Worm (Caenorhabditis elegans) whole organism, L1 larva: ENCODE results near the gene taf-3.

Experiments used
- C16A3.4 ChIP-seq: fragments of 150-350 bp; optimal IDR thresholded peaks from 2 replicates; lab custom pipeline; 2014; ENCODE audit warnings: missing biosample characterization, missing genetic modification characterization
- alr-1 ChIP-seq: fragments of 200-800 bp; sonication (Bioruptor generic); optimal IDR thresholded peaks from 2 replicates; lab custom pipeline; 2018; ENCODE audit warnings: borderline replicate concordance, mild to moderate bottlenecking, missing genetic modification characterization, missing compliant biosample characterization
- aly-2 ChIP-seq: fragments of 150-350 bp; optimal IDR thresholded peaks from 2 replicates; lab custom pipeline; 2014; ENCODE audit warnings: missing biosample characterization, missing genetic modification characterization
- ama-1 ChIP-seq: fragments of 150-350 bp; optimal IDR thresholded peaks from 2 replicates; lab custom pipeline; 2014
- blmp-1 ChIP-seq: fragments of 150-350 bp; optimal IDR thresholded peaks from 2 replicates; lab custom pipeline; 2014; ENCODE audit warnings: missing biosample characterization, missing genetic modification characterization
- ceh-82 ChIP-seq, 3 experiments: fragments of 150-350 bp in 1 of 3; sonication (generic microtip) in 2 of 3; optimal IDR thresholded peaks; 2 replicates each; lab custom pipeline; 2014 to 2017; ENCODE audit warnings: missing biosample characterization in 3 of 3, missing genetic modification characterization in 3 of 3
- ces-1 ChIP-seq: fragments of 150-350 bp; optimal IDR thresholded peaks from 2 replicates; lab custom pipeline; 2014; ENCODE audit warnings: missing biosample characterization, missing genetic modification reagents, missing genetic modification characterization
- efl-1 ChIP-seq, 4 experiments: fragments of 150-350 bp; optimal IDR thresholded peaks in 3 of 4; peaks in 1 of 4; 1 replicate in 1 of 4; 2 replicates in 3 of 4; lab custom pipeline; 2014; ENCODE audit warnings: missing biosample characterization in 2 of 4, missing genetic modification characterization in 2 of 4, missing genetic modification reagents in 2 of 4
- egl-13 ChIP-seq: sonication (generic microtip); optimal IDR thresholded peaks from 2 replicates; lab custom pipeline; 2016; ENCODE audit warnings: missing genotype, missing genetic modification reagents, missing genetic modification characterization, missing compliant biosample characterization
- elt-2 ChIP-seq: sonication (generic microtip); optimal IDR thresholded peaks from 2 replicates; lab custom pipeline; 2016; ENCODE audit warnings: missing genetic modification characterization, mild to moderate bottlenecking, inconsistent platforms, missing compliant biosample characterization, missing genetic modification reagents
- elt-3 ChIP-seq, 6 experiments: fragments of 150-350 bp in 1 of 6; sonication (generic microtip); optimal IDR thresholded peaks; 2 replicates each; lab custom pipeline; 2017 to 2018; ENCODE audit warnings: missing biosample characterization in 6 of 6, missing genetic modification characterization in 6 of 6, inconsistent platforms in 1 of 6
- fkh-10 ChIP-seq: sonication (generic microtip); optimal IDR thresholded peaks from 2 replicates; lab custom pipeline; 2017; ENCODE audit warnings: missing biosample characterization, missing genetic modification reagents, missing genetic modification characterization
- grh-1 ChIP-seq: fragments of 200-800 bp; sonication (Bioruptor generic); IDR thresholded peaks from 2 replicates; pipeline ENCODE4 v1.3.6; 2022; ENCODE audit warnings: missing genetic modification reagents, missing genetic modification characterization, missing compliant biosample characterization
- isw-1 ChIP-seq: fragments of 200-800 bp; sonication (Bioruptor generic); IDR thresholded peaks from 2 replicates; pipeline ENCODE4 v1.3.6; 2022; ENCODE audit warnings: missing genetic modification characterization, missing compliant biosample characterization
- jun-1 ChIP-seq: fragments of 150-350 bp; optimal IDR thresholded peaks from 2 replicates; lab custom pipeline; 2014; ENCODE audit warnings: missing biosample characterization, missing genetic modification reagents, missing genetic modification characterization
- lin-14 ChIP-seq: fragments of 200-800 bp; sonication (Bioruptor generic); optimal IDR thresholded peaks from 2 replicates; lab custom pipeline; 2018; ENCODE audit warnings: mild to moderate bottlenecking, missing genetic modification characterization, moderate library complexity, missing compliant biosample characterization
- lin-15B ChIP-seq: fragments of 150-350 bp; sonication (generic microtip); optimal IDR thresholded peaks from 3 replicates; lab custom pipeline; 2014; ENCODE audit warnings: missing biosample characterization, missing genetic modification characterization
- lin-35 ChIP-seq, 2 experiments: fragments of 150-350 bp; optimal IDR thresholded peaks; 2 replicates each; lab custom pipeline; 2014; ENCODE audit warnings: missing biosample characterization in 2 of 2, missing genetic modification characterization in 2 of 2, missing genetic modification reagents in 2 of 2
- lsy-2 ChIP-seq, 2 experiments: fragments of 150-350 bp; optimal IDR thresholded peaks; 2 replicates each; lab custom pipeline; 2014; ENCODE audit warnings: missing biosample characterization in 2 of 2, missing genetic modification characterization in 2 of 2
- mdl-1 ChIP-seq, 2 experiments: fragments of 150-350 bp; optimal IDR thresholded peaks; 2 replicates each; lab custom pipeline; 2014 to 2017; ENCODE audit warnings: missing biosample characterization in 2 of 2, missing genetic modification characterization in 2 of 2, inconsistent platforms in 1 of 2
- mep-1 ChIP-seq: fragments of 150-350 bp; optimal IDR thresholded peaks from 2 replicates; lab custom pipeline; 2014; ENCODE audit warnings: missing biosample characterization, missing genetic modification characterization
- nhr-19 ChIP-seq: fragments of 200-800 bp; sonication (Bioruptor generic); conservative IDR thresholded peaks from 2 replicates; pipeline ENCODE4 v1.3.6; 2022; ENCODE audit warnings: missing genetic modification characterization, missing compliant biosample characterization
- nhr-20 ChIP-seq: sonication (generic microtip); optimal IDR thresholded peaks from 2 replicates; lab custom pipeline; 2016; ENCODE audit warnings: mild to moderate bottlenecking, missing genetic modification characterization, missing compliant biosample characterization
- nhr-237 ChIP-seq: fragments of 150-350 bp; optimal IDR thresholded peaks from 2 replicates; lab custom pipeline; 2014; ENCODE audit warnings: missing biosample characterization, missing genetic modification characterization
- nhr-28 ChIP-seq: fragments of 150-350 bp; optimal IDR thresholded peaks from 2 replicates; lab custom pipeline; 2014; ENCODE audit warnings: missing biosample characterization, missing genetic modification characterization
- nhr-71 ChIP-seq: sonication (generic microtip); optimal IDR thresholded peaks from 2 replicates; lab custom pipeline; 2016; ENCODE audit warnings: mild to moderate bottlenecking, missing genetic modification characterization, moderate library complexity, missing compliant biosample characterization
- nhr-77 ChIP-seq: fragments of 150-350 bp; optimal IDR thresholded peaks from 2 replicates; lab custom pipeline; 2014; ENCODE audit warnings: missing biosample characterization, missing genetic modification characterization
- nhr-85 ChIP-seq: sonication (generic microtip); peaks from one replicate; lab custom pipeline; 2016; ENCODE audit warnings: missing genetic modification characterization, inconsistent platforms, missing compliant biosample characterization
- nhr-90 ChIP-seq: sonication (generic microtip); optimal IDR thresholded peaks from 2 replicates; lab custom pipeline; 2016; ENCODE audit warnings: mild to moderate bottlenecking, missing genetic modification characterization, missing compliant biosample characterization; ENCODE audit not compliant: poor library complexity
- pqm-1 ChIP-seq: sonication (generic microtip); optimal IDR thresholded peaks from 3 replicates; lab custom pipeline; 2017; ENCODE audit warnings: missing biosample characterization, missing genetic modification characterization
- rnt-1 ChIP-seq: sonication (generic microtip); optimal IDR thresholded peaks from 2 replicates; lab custom pipeline; 2016; ENCODE audit warnings: mild to moderate bottlenecking, missing genetic modification characterization, moderate library complexity, missing compliant biosample characterization
- skn-1 ChIP-seq: fragments of 150-350 bp; optimal IDR thresholded peaks from 2 replicates; lab custom pipeline; 2014; ENCODE audit warnings: missing biosample characterization, missing genetic modification characterization
- snu-23 ChIP-seq: sonication (generic microtip); optimal IDR thresholded peaks from 2 replicates; lab custom pipeline; 2016; ENCODE audit warnings: missing genetic modification characterization, missing compliant biosample characterization
- sox-4 ChIP-seq: sonication (generic microtip); optimal IDR thresholded peaks from 2 replicates; lab custom pipeline; 2016; ENCODE audit warnings: missing genetic modification characterization, missing compliant biosample characterization
- tbx-2 ChIP-seq: sonication (generic microtip); optimal IDR thresholded peaks from 2 replicates; lab custom pipeline; 2016; ENCODE audit warnings: missing genetic modification characterization, missing compliant biosample characterization
- unc-62 ChIP-seq: fragments of 150-350 bp; optimal IDR thresholded peaks from 2 replicates; lab custom pipeline; 2014; ENCODE audit warnings: missing biosample characterization, missing genetic modification reagents, missing genetic modification characterization
- zip-4 ChIP-seq: fragments of 200-800 bp; sonication (Bioruptor generic); optimal IDR thresholded peaks from 2 replicates; lab custom pipeline; 2018; ENCODE audit warnings: mild to moderate bottlenecking, missing genetic modification characterization, moderate library complexity, missing compliant biosample characterization
- ztf-11 ChIP-seq, 2 experiments: sonication (generic microtip); optimal IDR thresholded peaks; 2 replicates each; lab custom pipeline; 2016 to 2017; ENCODE audit warnings: missing genetic modification characterization in 2 of 2, missing biosample characterization in 1 of 2, missing compliant biosample characterization in 1 of 2

Gene taf-3

DNA sequence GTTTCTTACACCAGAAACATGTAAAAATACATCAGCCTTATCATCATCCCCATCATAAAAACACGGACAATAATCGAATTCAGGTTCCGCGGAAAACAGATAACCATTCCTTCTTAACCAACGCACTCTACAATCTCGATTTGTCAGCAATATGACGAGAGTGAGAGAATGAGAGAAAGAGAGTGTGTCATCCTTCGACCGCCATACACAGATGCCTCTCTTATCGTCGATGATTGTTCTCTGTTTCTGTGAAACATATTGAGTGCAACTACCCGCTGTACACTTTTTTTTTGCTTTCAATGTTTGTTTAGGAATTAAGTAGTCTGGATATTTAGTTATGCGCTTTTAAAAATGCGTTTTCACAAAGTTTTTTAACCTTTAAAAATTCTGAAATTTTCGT is 16.8 kb downstream of the taf-3 start:
- TF ChIP-seq isw-1 (GFP tag; lab: Robert Waterston, UW) = no peak
- peak in 1 of 2 experiments; percentile 11 for TF ChIP-seq lsy-2 (tag; optimal IDR thresholded peaks at IDR 0.05; lab: Kevin White, UChicago)
- TF ChIP-seq nhr-19 (GFP tag; lab: Robert Waterston, UW) = peak; percentile 64
- TF ChIP-seq aly-2 (tag; lab: Kevin White, UChicago) = no peak
- TF ChIP-seq sox-4 (tag; lab: Kevin White, UChicago) = no peak
- TF ChIP-seq efl-1 (optimal IDR thresholded peaks at IDR 0.05; lab: Kevin White, UChicago) = no peak
- TF ChIP-seq efl-1 (GFP tag; optimal IDR thresholded peaks at IDR 0.05 in 1 of 2; lab: Kevin White, UChicago) = no peak
- TF ChIP-seq mdl-1 (tag; optimal IDR thresholded peaks at IDR 0.05; lab: Kevin White, UChicago) = peak in 1 of 2 experiments; percentile 57
- TF ChIP-seq tbx-2 (tag; lab: Kevin White, UChicago) = peak; percentile 48
- no peak for TF ChIP-seq lin-15B (tag; lab: Kevin White, UChicago)
- peak in 2 of 6 experiments; percentile 64 to 85 for TF ChIP-seq elt-3 (tag; optimal IDR thresholded peaks at IDR 0.05; lab: Kevin White, UChicago)
- peak; percentile 76 for TF ChIP-seq blmp-1 (tag; lab: Kevin White, UChicago)
- no peak for TF ChIP-seq pqm-1 (tag; lab: Kevin White, UChicago)
- peak; percentile 54 for TF ChIP-seq nhr-90 (tag; lab: Kevin White, UChicago)
- TF ChIP-seq nhr-20 (tag; lab: Kevin White, UChicago) = peak; percentile 75
- peak; percentile 53 for TF ChIP-seq jun-1 (tag; lab: Kevin White, UChicago)
- TF ChIP-seq lin-35 (GFP tag; optimal IDR thresholded peaks at IDR 0.05; lab: Kevin White, UChicago) = peak in 1 of 2 experiments; percentile 75
- TF ChIP-seq unc-62 (GFP tag; lab: Kevin White, UChicago) = no peak
- TF ChIP-seq ztf-11 (tag; optimal IDR thresholded peaks at IDR 0.05; lab: Kevin White, UChicago) = no peak
- no peak for TF ChIP-seq egl-13
- no peak for TF ChIP-seq zip-4 (GFP tag; lab: Kevin White, UChicago)
- peak; percentile 93 for TF ChIP-seq elt-2 (tag; lab: Kevin White, UChicago)
- peak; percentile 41 for TF ChIP-seq mep-1 (tag; lab: Kevin White, UChicago)
- no peak for TF ChIP-seq nhr-237 (tag; lab: Kevin White, UChicago)
- TF ChIP-seq nhr-77 (tag; lab: Kevin White, UChicago) = peak; percentile 38
- TF ChIP-seq snu-23 (GFP tag; lab: Kevin White, UChicago) = peak; percentile 63
- TF ChIP-seq fkh-10 (GFP tag; lab: Kevin White, UChicago) = no peak
- TF ChIP-seq C16A3.4 (tag; lab: Kevin White, UChicago) = peak; percentile 54
- peak; percentile 87 for TF ChIP-seq skn-1 (tag; lab: Kevin White, UChicago)
- TF ChIP-seq alr-1 = no peak
- TF ChIP-seq rnt-1 (tag; lab: Kevin White, UChicago) = no peak
- no peak for TF ChIP-seq nhr-28 (tag; lab: Kevin White, UChicago)
- TF ChIP-seq nhr-71 (tag; lab: Kevin White, UChicago) = peak; percentile 64
- no peak for TF ChIP-seq ces-1
- peak in 1 of 3 experiments; percentile 16 for TF ChIP-seq ceh-82 (tag; optimal IDR thresholded peaks at IDR 0.05; lab: Kevin White, UChicago)
- peak; percentile 75 for TF ChIP-seq lin-14 (GFP tag; lab: Kevin White, UChicago)
- no peak for TF ChIP-seq grh-1 (GFP tag; lab: Robert Waterston, UW)
- TF ChIP-seq nhr-85 (tag; lab: Kevin White, UChicago) = peak; percentile 67
- TF ChIP-seq, all 84 proteins: peak for 20

DNA sequence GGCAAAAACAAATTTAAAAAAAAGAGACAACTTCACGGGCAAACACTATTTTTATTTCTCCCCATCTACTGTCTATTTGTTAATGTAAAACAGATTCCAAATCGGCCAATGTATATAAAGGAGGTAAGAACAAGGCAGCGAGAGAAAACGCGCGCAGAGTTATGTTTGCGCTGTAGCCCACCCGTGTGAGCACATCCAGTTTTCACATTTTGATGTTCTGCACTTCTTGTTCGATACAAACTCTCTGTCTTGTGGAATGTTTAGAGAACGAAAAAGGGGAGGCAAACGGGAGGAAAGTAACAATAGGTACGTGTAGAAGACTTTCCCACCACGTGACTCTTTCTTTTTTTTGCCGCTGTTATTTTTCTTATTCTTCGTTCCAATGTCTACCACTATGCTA is 20.3 kb downstream of the taf-3 start:
- TF ChIP-seq ama-1 (no peak), lin-14 (GFP tag; lab: Kevin White, UChicago) (peak; percentile 33), mep-1 (tag; lab: Kevin White, UChicago) (no peak), lin-35 (GFP tag; optimal IDR thresholded peaks at IDR 0.05; lab: Kevin White, UChicago) (peak in 1 of 2 experiments; percentile 43), nhr-85 (tag; lab: Kevin White, UChicago) (peak; percentile 46), mdl-1 (tag; optimal IDR thresholded peaks at IDR 0.05; lab: Kevin White, UChicago) (peak in 1 of 2 experiments; percentile 42), tbx-2 (tag; lab: Kevin White, UChicago) (peak; percentile 59), nhr-20 (tag; lab: Kevin White, UChicago) (peak; percentile 33)
